Worm (Caenorhabditis elegans) whole organism, midembryonic: ENCODE data around the gene cdkr-3.

Experiments
- T22C8.4 ChIP-seq: fragments of 200-800 bp; sonication (Bioruptor generic); IDR thresholded peaks from 2 replicates; pipeline ENCODE4 v1.3.6; 2022; ENCODE audit warnings: missing genetic modification characterization, missing compliant biosample characterization
- cog-1 ChIP-seq: sonication (generic microtip); optimal IDR thresholded peaks from 2 replicates; lab custom pipeline; 2016; ENCODE audit warnings: missing genetic modification characterization, missing compliant biosample characterization
- med-1 ChIP-seq: sonication (generic microtip); optimal IDR thresholded peaks from 2 replicates; lab custom pipeline; 2017; ENCODE audit warnings: missing genetic modification characterization, mild to moderate bottlenecking, missing compliant biosample characterization, antibody characterized with exemption, missing genetic modification reagents; ENCODE audit not compliant: insufficient read depth
- ref-1 ChIP-seq: fragments of 200-800 bp; sonication (Bioruptor generic); conservative IDR thresholded peaks from 2 replicates; pipeline ENCODE4 v1.3.6; 2022; ENCODE audit warnings: missing genetic modification reagents, missing genetic modification characterization, missing compliant biosample characterization
- tab-1 ChIP-seq: fragments of 200-800 bp; sonication (Bioruptor generic); IDR thresholded peaks from 2 replicates; pipeline ENCODE4 v1.3.6; 2022; ENCODE audit warnings: missing genetic modification characterization, missing compliant biosample characterization
- ztf-23 ChIP-seq: fragments of 200-800 bp; sonication (Bioruptor generic); IDR thresholded peaks from 2 replicates; pipeline ENCODE4 v1.3.6; 2022; ENCODE audit warnings: missing genetic modification reagents, missing genetic modification characterization, missing compliant biosample characterization
- ztf-29 ChIP-seq: fragments of 200-800 bp; sonication (Bioruptor generic); IDR thresholded peaks from 2 replicates; pipeline ENCODE4 v1.3.6; 2022; ENCODE audit warnings: missing genetic modification reagents, missing genetic modification characterization, missing compliant biosample characterization

ce11 chrV:20233743-20234142 lies 36.2 kb upstream of the cdkr-3 start, which contains the start of gene Y113G7B.15:
- TF ChIP-seq cog-1 = no peak
- no peak for TF ChIP-seq tab-1
- TF ChIP-seq ref-1 (GFP tag; lab: Robert Waterston, UW) = no peak
- no peak for TF ChIP-seq T22C8.4 (GFP tag; lab: Robert Waterston, UW)
- no peak for TF ChIP-seq ztf-29 (GFP tag; lab: Robert Waterston, UW)
- no peak for TF ChIP-seq med-1 (GFP tag; lab: Kevin White, UChicago)
- no peak for TF ChIP-seq ztf-23 (GFP tag; lab: Robert Waterston, UW)
